Worm (Caenorhabditis elegans): ENCODE data around the gene mom-1.

mom-1 gene

ce11 chrX:6296402-6296844 lies 3.5 kb downstream of the mom-1 start (continued):
- peak; percentile 97 for TF ChIP-seq F10B5.3 (tag; optimal IDR thresholded peaks at IDR 0.05)
- peak; percentile 97 for TF ChIP-seq daf-19 (GFP tag; conservative IDR thresholded peaks at IDR 0.05)
- TF ChIP-seq F44E2.7 (GFP tag; IDR thresholded peaks at IDR 0.05): peak; percentile 92
- peak; percentile 99 for TF ChIP-seq ctbp-1 (GFP tag; IDR thresholded peaks at IDR 0.05)
- TF ChIP-seq aha-1 (tag): peak; percentile 100
- peak; percentile 95 for TF ChIP-seq hlh-30 (tag; optimal IDR thresholded peaks at IDR 0.05; ENCODE audit: insufficient read depth)
- TF ChIP-seq nhr-76 (tag; optimal IDR thresholded peaks at IDR 0.05): peak; percentile 84
- TF ChIP-seq nhr-41 (GFP tag; IDR thresholded peaks at IDR 0.05): peak; percentile 91

- TF ChIP-seq ceh-62 (tag; optimal IDR thresholded peaks at IDR 0.05): no peak
- no peak for TF ChIP-seq nhr-237 (tag; optimal IDR thresholded peaks at IDR 0.05)
- TF ChIP-seq ztf-11 (tag; optimal IDR thresholded peaks at IDR 0.05): no peak
- no peak for TF ChIP-seq dve-1 (tag; optimal IDR thresholded peaks at IDR 0.05; ENCODE audit: insufficient read depth)
- TF ChIP-seq unc-62 (GFP tag; optimal IDR thresholded peaks at IDR 0.05 in 1 of 2): peak in 1 of 2 experiments; percentile 86
- TF ChIP-seq unc-62 (tag; optimal IDR thresholded peaks at IDR 0.05): no peak
These were observed 6.8 kb downstream of the mom-1 start, which contains the start of gene cest-16 for ce11 chrX:6299641-6300240. Gene cest-16 (plus strand): TSS chrX:6299942.

ce11 chrX:6311391-6311790 lies 18.5 kb downstream of the mom-1 start, which contains the start of gene npr-38:
Gene npr-38 (plus strand): TSS chrX:6311691.
- TF ChIP-seq mxl-2 (GFP tag; conservative IDR thresholded peaks at IDR 0.05) (no peak), ces-1 (GFP tag; optimal IDR thresholded peaks at IDR 0.05) (no peak), ZK337.2 (GFP tag; IDR thresholded peaks at IDR 0.05) (no peak), madf-5 (GFP tag; IDR thresholded peaks at IDR 0.05) (no peak), daf-19 (GFP tag; conservative IDR thresholded peaks at IDR 0.05) (no peak)

DNA sequence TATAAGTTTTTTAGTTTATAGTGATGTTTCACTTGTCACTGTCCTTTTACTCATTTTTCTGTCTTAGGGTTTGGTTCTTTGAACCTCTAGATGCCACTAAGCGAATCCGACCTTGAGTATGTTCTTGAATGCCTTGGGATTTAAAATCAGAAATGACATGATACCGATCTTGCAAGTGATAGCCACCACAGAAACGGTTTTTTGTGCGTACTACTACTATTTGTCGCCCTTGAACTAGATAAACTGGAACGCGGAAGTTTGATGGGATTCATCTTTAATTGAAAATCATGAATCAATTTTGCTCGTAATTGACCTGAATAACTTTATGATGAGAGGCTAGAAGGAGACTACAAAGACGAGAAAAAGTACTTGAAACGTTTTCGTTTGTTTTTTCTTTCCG lies 25.9 kb downstream of the mom-1 start:
- peak; percentile 4 for TF ChIP-seq hlh-30 (tag; optimal IDR thresholded peaks at IDR 0.05; ENCODE audit: insufficient read depth)
- peak in 1 of 2 experiments; percentile 35 for TF ChIP-seq mdl-1 (tag; optimal IDR thresholded peaks at IDR 0.05)
- peak; percentile 75 for TF ChIP-seq nhr-28 (tag; optimal IDR thresholded peaks at IDR 0.05)
- peak; percentile 58 for TF ChIP-seq nhr-25 (tag; optimal IDR thresholded peaks at IDR 0.05; ENCODE audit: borderline replicate concordance, insufficient read depth)
- TF ChIP-seq nhr-76 (tag; optimal IDR thresholded peaks at IDR 0.05): no peak

ce11 chrX:6319546-6319945 lies 26.6 kb downstream of the mom-1 start, which contains the start of gene chtb-3:
Gene chtb-3 (minus strand): TSS chrX:6319646.
- TF ChIP-seq snpc-4 (tag; optimal IDR thresholded peaks at IDR 0.05): no peak
- no peak for TF ChIP-seq aly-2 (tag; optimal IDR thresholded peaks at IDR 0.05)
- no peak for TF ChIP-seq rbr-2 (tag; optimal IDR thresholded peaks at IDR 0.05)
- no peak for TF ChIP-seq nhr-28 (tag; optimal IDR thresholded peaks at IDR 0.05)
- no peak for TF ChIP-seq dmd-8 (GFP tag; IDR thresholded peaks at IDR 0.05)
- no peak for TF ChIP-seq F44E2.7 (GFP tag; IDR thresholded peaks at IDR 0.05)
- no peak for TF ChIP-seq mes-2 (tag; optimal IDR thresholded peaks at IDR 0.05; ENCODE audit: poor library complexity, severe bottlenecking)
- no peak for TF ChIP-seq ztf-7 (tag; optimal IDR thresholded peaks at IDR 0.05)
- no peak for TF ChIP-seq madf-9 (GFP tag; conservative IDR thresholded peaks at IDR 0.05)
- no peak for TF ChIP-seq arid-1 (GFP tag; conservative IDR thresholded peaks at IDR 0.05)
- TF ChIP-seq pha-4 (GFP tag; IDR thresholded peaks at IDR 0.05): no peak
- no peak for TF ChIP-seq pha-4 (tag; optimal IDR thresholded peaks at IDR 0.05)
- TF ChIP-seq hlh-11 (tag; optimal IDR thresholded peaks at IDR 0.05): no peak
- TF ChIP-seq dve-1 (tag; optimal IDR thresholded peaks at IDR 0.05; ENCODE audit: insufficient read depth): no peak
- TF ChIP-seq Y5F2A.4 (GFP tag; optimal IDR thresholded peaks at IDR 0.05): no peak
- TF ChIP-seq nhr-76 (tag; optimal IDR thresholded peaks at IDR 0.05): no peak
- no peak for TF ChIP-seq daf-16 (GFP tag; optimal IDR thresholded peaks at IDR 0.05)
- TF ChIP-seq daf-16 (tag; optimal IDR thresholded peaks at IDR 0.05): no peak
- TF ChIP-seq spr-3 (GFP tag; optimal IDR thresholded peaks at IDR 0.05): no peak
- no peak for TF ChIP-seq nhr-11 (tag; optimal IDR thresholded peaks at IDR 0.05)
- TF ChIP-seq ceh-62 (tag; optimal IDR thresholded peaks at IDR 0.05): no peak

Data from whole organism, L4 larva.